Fruit fly (Drosophila melanogaster) whole organism, pupa: ENCODE results near the gene CG10550.

Experiments used
- CG10348 ChIP-seq: fragments of 200-800 bp; sonication (Bioruptor generic); IDR thresholded peaks from 2 replicates; pipeline ENCODE4 v1.3.6; 2022; ENCODE audit warnings: missing biosample characterization, missing genetic modification characterization
- CG12605 ChIP-seq: fragments of 200-800 bp; sonication (Bioruptor generic); IDR thresholded peaks from 2 replicates; pipeline ENCODE4 v1.3.6; 2022; ENCODE audit warnings: missing biosample characterization, missing genetic modification characterization
- CG13204 ChIP-seq: fragments of 200-800 bp; sonication (Bioruptor generic); optimal IDR thresholded peaks from 2 replicates; lab custom pipeline; 2018; ENCODE audit warnings: missing biosample characterization, mild to moderate bottlenecking, missing genetic modification characterization, moderate library complexity
- CG14655 ChIP-seq: fragments of 200-800 bp; sonication (Bioruptor generic); optimal IDR thresholded peaks from 3 replicates; lab custom pipeline; 2017; ENCODE audit warnings: mild to moderate bottlenecking, missing biosample characterization, missing genetic modification reagents, missing genetic modification characterization
- CG15710 ChIP-seq: fragments of 200-800 bp; sonication (Bioruptor generic); optimal IDR thresholded peaks from 2 replicates; lab custom pipeline; 2018; ENCODE audit warnings: missing biosample characterization, mild to moderate bottlenecking, missing genetic modification characterization, moderate library complexity
- CG17806 ChIP-seq: fragments of 200-800 bp; sonication (Bioruptor generic); optimal IDR thresholded peaks from 2 replicates; lab custom pipeline; 2018; ENCODE audit warnings: missing biosample characterization, mild to moderate bottlenecking, missing genetic modification characterization, moderate library complexity
- CG32121 ChIP-seq: fragments of 200-800 bp; sonication (Bioruptor generic); IDR thresholded peaks from 2 replicates; pipeline ENCODE4 v1.3.6; 2022; ENCODE audit warnings: missing biosample characterization, missing genetic modification characterization
- CG34367 ChIP-seq: fragments of 200-800 bp; sonication (Bioruptor generic); optimal IDR thresholded peaks from 2 replicates; lab custom pipeline; 2018; ENCODE audit warnings: missing biosample characterization, mild to moderate bottlenecking, missing genetic modification characterization
- CG4496 ChIP-seq: fragments of 200-800 bp; sonication (Bioruptor generic); IDR thresholded peaks from 3 replicates; pipeline ENCODE4 v1.3.6; 2022; ENCODE audit warnings: missing biosample characterization, missing genetic modification characterization
- CG8159 ChIP-seq: fragments of 200-800 bp; sonication (Bioruptor generic); optimal IDR thresholded peaks from 3 replicates; lab custom pipeline; 2018; ENCODE audit warnings: missing biosample characterization, mild to moderate bottlenecking, missing genetic modification characterization, moderate library complexity
- CG8301 ChIP-seq: fragments of 200-800 bp; sonication (Bioruptor generic); optimal IDR thresholded peaks from 2 replicates; lab custom pipeline; 2018; ENCODE audit warnings: missing biosample characterization, mild to moderate bottlenecking, missing genetic modification characterization
- CG9948 ChIP-seq: fragments of 200-800 bp; sonication (Bioruptor generic); optimal IDR thresholded peaks from 2 replicates; lab custom pipeline; 2018; ENCODE audit warnings: missing biosample characterization, mild to moderate bottlenecking, missing genetic modification characterization, moderate library complexity
- D1 ChIP-seq: fragments of 200-800 bp; sonication (Bioruptor generic); optimal IDR thresholded peaks from 2 replicates; lab custom pipeline; 2018; ENCODE audit warnings: missing biosample characterization, mild to moderate bottlenecking, missing genetic modification characterization, moderate library complexity
- EcR ChIP-seq: fragments of 200-800 bp; sonication (Bioruptor generic); optimal IDR thresholded peaks from 3 replicates; lab custom pipeline; 2019; ENCODE audit warnings: missing biosample characterization, missing genetic modification characterization, mild to moderate bottlenecking, moderate library complexity, missing genetic modification reagents
- Ets98B ChIP-seq: fragments of 200-800 bp; sonication (Bioruptor generic); IDR thresholded peaks from 2 replicates; pipeline ENCODE4 v1.3.6; 2022; ENCODE audit warnings: missing biosample characterization, missing genetic modification characterization
- Pif1A ChIP-seq: fragments of 200-800 bp; sonication (Bioruptor generic); optimal IDR thresholded peaks from 3 replicates; lab custom pipeline; 2016; ENCODE audit warnings: missing biosample characterization, missing genetic modification characterization
- Pif1B ChIP-seq: fragments of 200-800 bp; sonication (Bioruptor generic); optimal IDR thresholded peaks from 3 replicates; lab custom pipeline; 2016; ENCODE audit warnings: missing biosample characterization, missing genetic modification characterization
- Snoo ChIP-seq: fragments of 200-800 bp; sonication (Bioruptor generic); optimal IDR thresholded peaks from 3 replicates; lab custom pipeline; 2017; ENCODE audit warnings: missing biosample characterization, mild to moderate bottlenecking, missing genetic modification characterization, inconsistent platforms
- fd96Ca ChIP-seq: fragments of 200-800 bp; sonication (Bioruptor generic); IDR thresholded peaks from 3 replicates; pipeline ENCODE4 v1.3.6; 2022; ENCODE audit warnings: missing biosample characterization, missing genetic modification characterization
- gl ChIP-seq: fragments of 200-800 bp; sonication (Bioruptor generic); optimal IDR thresholded peaks from 2 replicates; lab custom pipeline; 2018; ENCODE audit warnings: missing biosample characterization, mild to moderate bottlenecking, missing genetic modification characterization
- rn ChIP-seq: fragments of 200-800 bp; sonication (Bioruptor generic); IDR thresholded peaks from 2 replicates; pipeline ENCODE4 v1.3.6; 2022; ENCODE audit warnings: missing biosample characterization, missing genetic modification characterization

CG10550 gene

dm6 chr3R:25328540-25328939, 20.3 kb upstream of the CG10550 start:
- TF ChIP-seq CG12605 (GFP tag; lab: Robert Waterston, UW), result 0 out of 2 replicates have a peak, but pooled peaks have one; percentile 27
- peak; percentile 47; the same call in 1 of the 2 replicates for TF ChIP-seq Ets98B (GFP tag; lab: Robert Waterston, UW)
- TF ChIP-seq, all 21 proteins: peak for 2; not testable (repeated sequence) for 19

DNA sequence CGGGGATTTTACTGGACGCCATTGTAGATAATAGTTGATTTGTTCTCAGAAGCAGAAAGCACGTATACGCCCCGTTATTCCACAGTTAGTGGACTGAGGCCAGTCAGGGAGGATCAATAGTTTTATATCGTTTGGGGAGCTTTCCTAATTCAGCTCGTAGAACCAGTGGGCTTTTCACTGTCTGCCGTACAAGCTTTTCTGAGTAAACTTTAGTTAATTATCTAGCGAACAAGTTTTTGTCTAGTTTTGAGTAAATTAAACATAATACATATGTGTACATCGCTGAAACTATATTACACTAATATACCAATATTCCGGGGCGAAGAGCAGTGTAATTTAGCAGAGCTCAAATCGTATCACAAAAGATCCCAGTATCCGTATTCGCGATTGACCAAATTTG, 14.5 kb upstream of the CG10550 start, which contains the start of gene CG10562:
CG10562 (minus strand) TSS at position 101 of the 400 bp plus-strand sequence.
- TF ChIP-seq CG17806 (tag; lab: Kevin White, UChicago) (no peak), Pif1A (GFP tag; lab: Kevin White, UChicago) (no peak), CG12605 (GFP tag; lab: Robert Waterston, UW) (no peak), CG8159 (tag; lab: Kevin White, UChicago) (no peak), Snoo (tag; lab: Kevin White, UChicago) (no peak), CG9948 (no peak), CG32121 (GFP tag; lab: Robert Waterston, UW) (no peak), CG14655 (GFP tag; lab: Kevin White, UChicago) (no peak), gl (tag; lab: Kevin White, UChicago) (no peak), EcR (GFP tag; lab: Kevin White, UChicago) (no peak), Pif1B (GFP tag; lab: Kevin White, UChicago) (no peak), CG10348 (GFP tag; lab: Robert Waterston, UW) (no peak), rn (GFP tag; lab: Robert Waterston, UW) (no peak), CG34367 (tag; lab: Kevin White, UChicago) (no peak), CG4496 (no peak), D1 (tag; lab: Kevin White, UChicago) (no peak), Ets98B (GFP tag; lab: Robert Waterston, UW) (no peak), CG8301 (tag; lab: Kevin White, UChicago) (no peak), CG13204 (GFP tag; lab: Kevin White, UChicago) (no peak), CG15710 (tag; lab: Kevin White, UChicago) (no peak)

DNA sequence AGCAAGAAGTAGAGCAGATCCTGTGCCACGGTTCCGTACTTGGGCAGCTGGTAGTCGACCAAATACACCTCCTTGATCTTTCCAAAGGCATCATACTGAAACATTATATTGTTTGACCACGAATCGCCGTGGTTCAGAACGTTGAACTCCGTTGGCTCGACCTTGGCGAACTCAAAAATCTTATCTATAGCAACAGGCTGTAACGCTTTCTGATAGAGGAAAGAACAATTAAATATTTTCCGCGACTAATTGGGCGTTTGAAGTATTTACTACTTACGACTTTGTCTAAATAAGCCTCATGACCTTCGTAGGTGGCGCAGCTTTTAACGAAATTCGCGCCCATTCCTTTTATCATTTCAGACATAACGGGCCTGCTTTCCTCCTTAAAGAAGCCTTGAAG, 13.5 kb upstream of the CG10550 start:
- no peak for TF ChIP-seq CG13204 (GFP tag; lab: Kevin White, UChicago)
- TF ChIP-seq CG9948, result no peak
- no peak for TF ChIP-seq CG8301 (tag; lab: Kevin White, UChicago)
- no peak for TF ChIP-seq D1 (tag; lab: Kevin White, UChicago)
- no peak for TF ChIP-seq fd96Ca (GFP tag; lab: Robert Waterston, UW)
- TF ChIP-seq CG8159 (tag; lab: Kevin White, UChicago), result no peak
- no peak for TF ChIP-seq Pif1A (GFP tag; lab: Kevin White, UChicago)
- TF ChIP-seq Pif1B (GFP tag; lab: Kevin White, UChicago), result no peak
- no peak for TF ChIP-seq CG10348 (GFP tag; lab: Robert Waterston, UW)
- TF ChIP-seq Ets98B (GFP tag; lab: Robert Waterston, UW), result no peak
- TF ChIP-seq rn (GFP tag; lab: Robert Waterston, UW), result no peak
- no peak for TF ChIP-seq CG17806 (tag; lab: Kevin White, UChicago)
- no peak for TF ChIP-seq CG32121 (GFP tag; lab: Robert Waterston, UW)
- TF ChIP-seq CG34367 (tag; lab: Kevin White, UChicago), result no peak
- TF ChIP-seq Snoo (tag; lab: Kevin White, UChicago), result no peak
- TF ChIP-seq CG4496, result no peak
- no peak for TF ChIP-seq EcR (GFP tag; lab: Kevin White, UChicago)
- no peak for TF ChIP-seq CG12605 (GFP tag; lab: Robert Waterston, UW)

DNA sequence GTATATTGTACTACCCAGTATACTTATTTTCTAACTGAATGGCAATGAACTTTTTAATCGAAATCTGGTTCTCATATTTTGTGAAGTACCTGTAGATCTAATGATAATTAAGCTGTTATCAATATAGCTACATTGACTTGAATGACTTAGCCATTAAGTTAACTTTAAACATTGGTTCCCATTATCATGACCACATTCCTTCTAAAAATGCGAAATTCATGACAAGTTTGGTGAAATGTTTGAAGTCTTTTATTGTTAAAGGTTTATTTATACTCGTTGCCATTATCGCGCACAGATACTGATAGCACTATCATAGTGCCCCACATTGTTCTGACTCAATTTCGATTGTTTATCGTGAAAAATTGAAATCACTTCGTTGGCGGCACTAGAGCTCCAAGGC, 12.7 kb upstream of the CG10550 start:
- TF ChIP-seq CG34367 (tag; lab: Kevin White, UChicago) (no peak), Snoo (tag; lab: Kevin White, UChicago) (no peak), fd96Ca (GFP tag; lab: Robert Waterston, UW) (no peak), gl (tag; lab: Kevin White, UChicago) (no peak), CG8301 (tag; lab: Kevin White, UChicago) (no peak), D1 (tag; lab: Kevin White, UChicago) (no peak)

dm6 chr3R:25320051-25320705, 12.0 kb upstream of the CG10550 start, which contains the start of gene CG10560:
TSS of gene CG10560 (minus strand) at chr3R:25320101.
- TF ChIP-seq gl (tag; lab: Kevin White, UChicago) (no peak), CG8301 (tag; lab: Kevin White, UChicago) (no peak), Pif1B (GFP tag; lab: Kevin White, UChicago) (no peak), CG14655 (GFP tag; lab: Kevin White, UChicago) (no peak), CG12605 (GFP tag; lab: Robert Waterston, UW) (no peak), Ets98B (GFP tag; lab: Robert Waterston, UW) (no peak), CG17806 (tag; lab: Kevin White, UChicago) (no peak), CG9948 (no peak), fd96Ca (GFP tag; lab: Robert Waterston, UW) (no peak), CG13204 (GFP tag; lab: Kevin White, UChicago) (no peak), Snoo (tag; lab: Kevin White, UChicago) (no peak)
- TF ChIP-seq, all 21 proteins: peak for 0

- no peak for TF ChIP-seq CG4496
Observed at dm6 chr3R:25318011-25318410, 9.8 kb upstream of the CG10550 start, which contains the start of gene CG10553. TSS of gene CG10553 (minus strand) at chr3R:25318111.
